Worm (Caenorhabditis elegans) whole organism, young adult: Measurements from ENCODE around the gene istr-1.

ENCODE experiments used
- C06A6.2 ChIP-seq: fragments of 200-800 bp; sonication (Bioruptor generic); conservative IDR thresholded peaks from 2 replicates; pipeline ENCODE4 v1.3.6; 2022; ENCODE audit warnings: missing genetic modification characterization, missing compliant biosample characterization
- ama-1 ChIP-seq, 3 experiments: fragments of 150-350 bp in 1 of 3; sonication (generic microtip) in 2 of 3; optimal IDR thresholded peaks; 2 replicates each; lab custom pipeline; 2014 to 2018; ENCODE audit warnings: missing biosample characterization in 2 of 3, missing genetic modification characterization in 2 of 3, missing genetic modification reagents in 2 of 3
- efl-1 ChIP-seq: fragments of 150-350 bp; optimal IDR thresholded peaks from 2 replicates; lab custom pipeline; 2014; ENCODE audit warnings: missing biosample characterization, missing genetic modification reagents, missing genetic modification characterization
- rcor-1 ChIP-seq: fragments of 200-800 bp; sonication (Bioruptor generic); IDR thresholded peaks from 2 replicates; pipeline ENCODE4 v1.3.6; 2022; ENCODE audit warnings: missing genetic modification reagents, missing genetic modification characterization, missing compliant biosample characterization
- snpc-3.4 ChIP-seq: sonication (generic microtip); optimal IDR thresholded peaks from 2 replicates; lab custom pipeline; 2017; ENCODE audit warnings: missing genetic modification characterization, mild to moderate bottlenecking, missing compliant biosample characterization, antibody characterized with exemption, moderate library complexity, missing genotype, missing genetic modification reagents

ce11 chrV:12701613-12702012 is 4.0 kb downstream of the istr-1 start:
- TF ChIP-seq ama-1 (optimal IDR thresholded peaks at IDR 0.05; lab: Kevin White, UChicago) (no peak), ama-1 (GFP tag; optimal IDR thresholded peaks at IDR 0.05; lab: Kevin White, UChicago) (no peak), rcor-1 (no peak), C06A6.2 (no peak), efl-1 (no peak), snpc-3.4 (tag; lab: Kevin White, UChicago) (no peak)
